Worm (Caenorhabditis elegans) whole organism, L4/young adult: ENCODE measurements around the gene fbxb-9.

Source experiments
- W03F9.2 ChIP-seq: fragments of 150-350 bp; optimal IDR thresholded peaks from 2 replicates; lab custom pipeline; 2014; ENCODE audit warnings: missing biosample characterization, missing genetic modification characterization
- him-1 ChIP-seq: sonication (generic microtip); optimal IDR thresholded peaks from 2 replicates; lab custom pipeline; 2016; ENCODE audit warnings: missing genotype, missing genetic modification reagents, missing genetic modification characterization, missing compliant biosample characterization

ce11 chrIV:11164831-11165230 lies 2.5 kb upstream of the fbxb-9 start, which contains the start of gene C08F8.6:
- TF ChIP-seq him-1 (tag; lab: Kevin White, UChicago) (no peak), W03F9.2 (tag; lab: Kevin White, UChicago) (no peak)
